Fruit fly (Drosophila melanogaster) whole organism, prepupa: Measurements from ENCODE around the gene CG32767.

Experiments
- Blimp-1 ChIP-seq: fragments of 200-800 bp; sonication (Bioruptor generic); optimal IDR thresholded peaks from 3 replicates; lab custom pipeline; 2017; ENCODE audit warnings: missing biosample characterization, missing genetic modification characterization, mild to moderate bottlenecking, moderate library complexity, missing genetic modification reagents
- CG10631 ChIP-seq: fragments of 200-800 bp; sonication (Bioruptor generic); optimal IDR thresholded peaks from 2 replicates; lab custom pipeline; 2016; ENCODE audit warnings: missing biosample characterization, missing genetic modification characterization
- CG3032 ChIP-seq: fragments of 200-800 bp; optimal IDR thresholded peaks from 2 replicates; lab custom pipeline; 2019; ENCODE audit warnings: missing biosample characterization, mild to moderate bottlenecking, missing genetic modification characterization, moderate library complexity
- CG3919 ChIP-seq: fragments of 200-800 bp; sonication (Bioruptor generic); optimal IDR thresholded peaks from 3 replicates; lab custom pipeline; 2016; ENCODE audit warnings: missing biosample characterization, missing genetic modification characterization
- Hr39 ChIP-seq: fragments of 200-800 bp; sonication (Bioruptor generic); optimal IDR thresholded peaks from 2 replicates; lab custom pipeline; 2016; ENCODE audit warnings: missing biosample characterization, missing genetic modification characterization
- Hr4 ChIP-seq: fragments of 200-800 bp; sonication (Bioruptor generic); optimal IDR thresholded peaks from 3 replicates; lab custom pipeline; 2016; ENCODE audit warnings: missing biosample characterization, missing genetic modification characterization
- Smox ChIP-seq: fragments of 200-800 bp; sonication (Bioruptor generic); optimal IDR thresholded peaks from 3 replicates; lab custom pipeline; 2016; ENCODE audit warnings: missing biosample characterization, missing genetic modification characterization
- dsx ChIP-seq: fragments of 200-800 bp; optimal IDR thresholded peaks from 3 replicates; lab custom pipeline; 2019; ENCODE audit warnings: missing biosample characterization, mild to moderate bottlenecking, missing genetic modification characterization, moderate library complexity; ENCODE audit not compliant: poor library complexity, severe bottlenecking
- lz ChIP-seq: fragments of 200-800 bp; sonication (Bioruptor generic); optimal IDR thresholded peaks from 3 replicates; lab custom pipeline; 2016; ENCODE audit warnings: missing biosample characterization, missing genetic modification characterization
- pdm3 ChIP-seq: fragments of 200-800 bp; sonication (Bioruptor generic); optimal IDR thresholded peaks from 3 replicates; lab custom pipeline; 2016; ENCODE audit warnings: missing biosample characterization, missing genetic modification characterization

CG32767 gene

dm6 chrX:5025283-5025682, 59.3 kb downstream of the CG32767 start (continued):
- peak; percentile 80 for TF ChIP-seq Smox (GFP tag; lab: Kevin White, UChicago)
- TF ChIP-seq CG3919 (GFP tag; lab: Kevin White, UChicago) = peak; percentile 29
- TF ChIP-seq CG10631 = peak; percentile 38
- TF ChIP-seq Blimp-1 (GFP tag; lab: Kevin White, UChicago) = no peak
- peak; percentile 43 for TF ChIP-seq pdm3
- peak; percentile 9 for TF ChIP-seq Hr4 (GFP tag; lab: Kevin White, UChicago)
- TF ChIP-seq Hr39 (GFP tag; lab: Kevin White, UChicago) = peak; percentile 66
- TF ChIP-seq CG3032 (tag; lab: Kevin White, UChicago) = no peak
- peak; percentile 79 for TF ChIP-seq lz (GFP tag; lab: Kevin White, UChicago)
- no peak for TF ChIP-seq dsx
